Fruit fly (Drosophila melanogaster): ENCODE measurements around the gene PIG-B.

dm6 chr3L:3771406-3771935, 39.6 kb upstream of the PIG-B start:
- TF ChIP-seq CG4496 (GFP tag; IDR thresholded peaks at IDR 0.05) (peak; percentile 81), CG15710 (tag; optimal IDR thresholded peaks at IDR 0.05) (peak; percentile 77), CG17806 (tag; optimal IDR thresholded peaks at IDR 0.05) (peak; percentile 66), CG10348 (GFP tag; IDR thresholded peaks at IDR 0.05) (peak; percentile 32; the same call in 1 of the 2 replicates), CG34367 (tag; optimal IDR thresholded peaks at IDR 0.05) (peak; percentile 41), CG32121 (GFP tag; IDR thresholded peaks at IDR 0.05) (peak; percentile 94)
